Fruit fly (Drosophila melanogaster): ENCODE results near the gene Muc30E.

Muc30E gene

dm6 chr2L:9947265-9947664 is 44.3 kb upstream of the Muc30E start, which contains the start of gene CG5853:
Gene CG5853, minus strand, starts transcription at chr2L:9947648.
- no peak for TF ChIP-seq CG11902 (GFP tag; optimal IDR thresholded peaks at IDR 0.05)
- TF ChIP-seq Eip75B (GFP tag; optimal IDR thresholded peaks at IDR 0.05) = peak; percentile 33
- TF ChIP-seq Met (GFP tag; optimal IDR thresholded peaks at IDR 0.05) = peak; percentile 35
- TF ChIP-seq Hr4 (GFP tag; optimal IDR thresholded peaks at IDR 0.05) = no peak
- TF ChIP-seq Sox15 (GFP tag; optimal IDR thresholded peaks at IDR 0.05) = no peak
- TF ChIP-seq svp (GFP tag) = peak; percentile 89
- peak; percentile 82 for TF ChIP-seq CG6854 (GFP tag; optimal IDR thresholded peaks at IDR 0.05)
- peak in 1 of 2 experiments; percentile 32 for TF ChIP-seq salr (GFP tag; optimal IDR thresholded peaks at IDR 0.05)
- peak; percentile 18 for TF ChIP-seq fkh (GFP tag; optimal IDR thresholded peaks at IDR 0.05)
- TF ChIP-seq CG3032 (tag; optimal IDR thresholded peaks at IDR 0.05) = peak; percentile 3
- TF ChIP-seq achi (GFP tag; optimal IDR thresholded peaks at IDR 0.05) = peak; percentile 34
- TF ChIP-seq CG6163 (GFP tag; IDR thresholded peaks at IDR 0.05) = peak; percentile 73
- no peak for TF ChIP-seq CG10631 (GFP tag; optimal IDR thresholded peaks at IDR 0.05)
- TF ChIP-seq CG10669 (GFP tag; optimal IDR thresholded peaks at IDR 0.05) = no peak
- peak; percentile 10 for TF ChIP-seq CG6808 (GFP tag; optimal IDR thresholded peaks at IDR 0.05)
- peak; percentile 96 for TF ChIP-seq vri (GFP tag; optimal IDR thresholded peaks at IDR 0.05)
- peak; percentile 4 for TF ChIP-seq Ets96B (tag; optimal IDR thresholded peaks at IDR 0.05)
- peak; percentile 16 for TF ChIP-seq fd85E (GFP tag; optimal IDR thresholded peaks at IDR 0.05)
- peak; percentile 68; the same call in 2 of the 3 replicates for TF ChIP-seq eg (GFP tag; IDR thresholded peaks at IDR 0.05)
- TF ChIP-seq CG1621 (tag; optimal IDR thresholded peaks at IDR 0.05) = peak; percentile 64
- peak; percentile 5 for TF ChIP-seq CG6792 (GFP tag; optimal IDR thresholded peaks at IDR 0.05)
- peak; percentile 55 to 70 for TF ChIP-seq ss (GFP tag; optimal IDR thresholded peaks at IDR 0.05)
- no peak for TF ChIP-seq topi (GFP tag; optimal IDR thresholded peaks at IDR 0.05)
- TF ChIP-seq CG7368 (GFP tag; optimal IDR thresholded peaks at IDR 0.05) = peak; percentile 26
- peak; percentile 76 for TF ChIP-seq Sox14 (GFP tag; optimal IDR thresholded peaks at IDR 0.05)
- TF ChIP-seq lz (GFP tag; optimal IDR thresholded peaks at IDR 0.05) = no peak
- TF ChIP-seq CG8119 (GFP tag; IDR thresholded peaks at IDR 0.05) = peak; percentile 16; the same call in 1 of the 3 replicates
- peak; percentile 46 for TF ChIP-seq CG3919 (GFP tag; optimal IDR thresholded peaks at IDR 0.05)
- TF ChIP-seq CG16779 (tag; optimal IDR thresholded peaks at IDR 0.05) = peak; percentile 65
- peak; percentile 61 for TF ChIP-seq Sox102F (GFP tag; optimal IDR thresholded peaks at IDR 0.05)
- peak; percentile 63 for TF ChIP-seq dsx (GFP tag; optimal IDR thresholded peaks at IDR 0.05; ENCODE audit: poor library complexity, severe bottlenecking)
- TF ChIP-seq esn (GFP tag; optimal IDR thresholded peaks at IDR 0.05) = peak; percentile 5
- TF ChIP-seq Smox (GFP tag; optimal IDR thresholded peaks at IDR 0.05) = no peak
- peak; percentile 8 for TF ChIP-seq Lpt (GFP tag; optimal IDR thresholded peaks at IDR 0.05)
- TF ChIP-seq Hr39 (GFP tag; optimal IDR thresholded peaks at IDR 0.05) = no peak
- TF ChIP-seq CG8632 (GFP tag; optimal IDR thresholded peaks at IDR 0.05) = peak; percentile 16
- TF ChIP-seq CG31627 (GFP tag; optimal IDR thresholded peaks at IDR 0.05) = no peak
- no peak for TF ChIP-seq Ets21C (GFP tag; optimal IDR thresholded peaks at IDR 0.05)
- TF ChIP-seq Blimp-1 (GFP tag; optimal IDR thresholded peaks at IDR 0.05) = no peak
- TF ChIP-seq net (GFP tag; optimal IDR thresholded peaks at IDR 0.05) = peak; percentile 50
- peak; percentile 67 for TF ChIP-seq CG9139 (GFP tag; optimal IDR thresholded peaks at IDR 0.05)
- TF ChIP-seq CG15336 (GFP tag; IDR thresholded peaks at IDR 0.05) = peak; percentile 48; the same call in 1 of the 2 replicates

DNA sequence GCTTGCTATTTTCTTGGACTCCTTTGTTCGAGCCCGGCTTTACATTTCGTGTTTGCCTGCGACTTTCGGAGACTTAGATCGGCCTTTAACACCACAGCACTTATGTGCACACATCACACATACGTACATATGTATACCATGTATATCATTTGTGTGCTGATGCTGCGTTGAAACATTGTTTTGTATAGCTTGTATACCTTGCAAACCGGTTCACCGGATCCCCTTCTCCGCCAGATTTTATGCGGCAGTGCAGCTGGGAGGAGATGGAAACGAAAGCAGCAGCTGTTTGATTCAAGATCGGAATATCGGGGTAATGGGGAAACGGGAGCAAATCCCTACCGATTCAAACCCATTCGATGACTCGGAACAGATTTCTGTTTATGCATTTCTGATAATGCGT is 43.1 kb upstream of the Muc30E start:
- no peak for TF ChIP-seq Sox14 (GFP tag; optimal IDR thresholded peaks at IDR 0.05)
- TF ChIP-seq CG6854 (GFP tag; optimal IDR thresholded peaks at IDR 0.05) = peak; percentile 8
- TF ChIP-seq svp (GFP tag) = no peak
- peak; percentile 8 for TF ChIP-seq CG1621 (tag; optimal IDR thresholded peaks at IDR 0.05)
- no peak for TF ChIP-seq acj6 (GFP tag; optimal IDR thresholded peaks at IDR 0.05)
- no peak for TF ChIP-seq OdsH (GFP tag; optimal IDR thresholded peaks at IDR 0.05)
- peak; percentile 95 for TF ChIP-seq dsx (GFP tag; optimal IDR thresholded peaks at IDR 0.05; ENCODE audit: poor library complexity, severe bottlenecking)
- no peak for TF ChIP-seq CG3032 (tag; optimal IDR thresholded peaks at IDR 0.05)
- TF ChIP-seq fkh (GFP tag; optimal IDR thresholded peaks at IDR 0.05) = peak; percentile 27
- no peak for TF ChIP-seq CG11294 (GFP tag; IDR thresholded peaks at IDR 0.05)
- 0 out of 3 replicates have a peak, but pooled peaks have one; percentile 31 for TF ChIP-seq CG6163 (GFP tag; IDR thresholded peaks at IDR 0.05)
